Worm (Caenorhabditis elegans): ENCODE data around the gene F45H10.5.

The F45H10.5 gene

ce11 chrII:13501575-13501974 is at the start of gene F45H10.5:
Gene F45H10.5 (plus strand): TSS chrII:13501875.
- no peak for TF ChIP-seq dao-5 (tag; optimal IDR thresholded peaks at IDR 0.05)
- no peak for TF ChIP-seq him-1 (tag; optimal IDR thresholded peaks at IDR 0.05)

- TF ChIP-seq dao-5 (tag; optimal IDR thresholded peaks at IDR 0.05) (no peak), him-1 (tag; optimal IDR thresholded peaks at IDR 0.05) (no peak), W03F9.2 (tag; optimal IDR thresholded peaks at IDR 0.05) (no peak)
Observed at ce11 chrII:13454839-13455238, 46.8 kb upstream of the F45H10.5 start.

- TF ChIP-seq W03F9.2 (tag; optimal IDR thresholded peaks at IDR 0.05), result no peak
- no peak for TF ChIP-seq him-1 (tag; optimal IDR thresholded peaks at IDR 0.05)
- TF ChIP-seq dao-5 (tag; optimal IDR thresholded peaks at IDR 0.05), result no peak
Observed at ce11 chrII:13456622-13457021, 45.1 kb upstream of the F45H10.5 start.

- TF ChIP-seq W03F9.2 (tag; optimal IDR thresholded peaks at IDR 0.05) (peak; percentile 64), him-1 (tag; optimal IDR thresholded peaks at IDR 0.05) (no peak), dao-5 (tag; optimal IDR thresholded peaks at IDR 0.05) (no peak)
Observed at ce11 chrII:13460592-13461395, 40.9 kb upstream of the F45H10.5 start, which contains the start of gene pqn-27. Gene pqn-27 (minus strand): TSS chrII:13460642.

- TF ChIP-seq W03F9.2 (tag; optimal IDR thresholded peaks at IDR 0.05) (peak; percentile 12), him-1 (tag; optimal IDR thresholded peaks at IDR 0.05) (no peak)
Observed at ce11 chrII:13461604-13462375, 39.9 kb upstream of the F45H10.5 start.

- TF ChIP-seq W03F9.2 (tag; optimal IDR thresholded peaks at IDR 0.05) (no peak), dao-5 (tag; optimal IDR thresholded peaks at IDR 0.05) (no peak), him-1 (tag; optimal IDR thresholded peaks at IDR 0.05) (no peak)
Observed at ce11 chrII:13465381-13465838, 36.3 kb upstream of the F45H10.5 start.

- no peak for TF ChIP-seq W03F9.2 (tag; optimal IDR thresholded peaks at IDR 0.05)
- no peak for TF ChIP-seq dao-5 (tag; optimal IDR thresholded peaks at IDR 0.05)
- no peak for TF ChIP-seq him-1 (tag; optimal IDR thresholded peaks at IDR 0.05)
Observed at ce11 chrII:13467838-13468389, 33.8 kb upstream of the F45H10.5 start.

- TF ChIP-seq him-1 (tag; optimal IDR thresholded peaks at IDR 0.05) (no peak), dao-5 (tag; optimal IDR thresholded peaks at IDR 0.05) (no peak), W03F9.2 (tag; optimal IDR thresholded peaks at IDR 0.05) (no peak)
Observed at ce11 chrII:13469043-13469652, 32.5 kb upstream of the F45H10.5 start, which contains the start of gene E01G4.3. Gene E01G4.3 (minus strand): TSS chrII:13469602.

ce11 chrII:13470655-13471054 is 31.0 kb upstream of the F45H10.5 start:
- TF ChIP-seq W03F9.2 (tag; optimal IDR thresholded peaks at IDR 0.05) (no peak), him-1 (tag; optimal IDR thresholded peaks at IDR 0.05) (no peak), dao-5 (tag; optimal IDR thresholded peaks at IDR 0.05) (no peak)

- TF ChIP-seq dao-5 (tag; optimal IDR thresholded peaks at IDR 0.05), result no peak
- no peak for TF ChIP-seq W03F9.2 (tag; optimal IDR thresholded peaks at IDR 0.05)
- TF ChIP-seq him-1 (tag; optimal IDR thresholded peaks at IDR 0.05), result no peak
Observed at ce11 chrII:13472101-13472500, 29.6 kb upstream of the F45H10.5 start, which contains the start of gene E01G4.5. Gene E01G4.5 (plus strand): TSS chrII:13472401.

- TF ChIP-seq him-1 (tag; optimal IDR thresholded peaks at IDR 0.05) (no peak), dao-5 (tag; optimal IDR thresholded peaks at IDR 0.05) (no peak), W03F9.2 (tag; optimal IDR thresholded peaks at IDR 0.05) (peak; percentile 26)
Observed at ce11 chrII:13477230-13477629, 24.4 kb upstream of the F45H10.5 start.

- TF ChIP-seq him-1 (tag; optimal IDR thresholded peaks at IDR 0.05) (no peak), W03F9.2 (tag; optimal IDR thresholded peaks at IDR 0.05) (no peak), dao-5 (tag; optimal IDR thresholded peaks at IDR 0.05) (no peak)
Observed at ce11 chrII:13479424-13479823, 22.3 kb upstream of the F45H10.5 start.

ce11 chrII:13481781-13482455 is 19.8 kb upstream of the F45H10.5 start, which contains the start of gene E01G4.6:
Gene E01G4.6 (plus strand): TSS chrII:13482405.
- TF ChIP-seq him-1 (tag; optimal IDR thresholded peaks at IDR 0.05) (no peak), dao-5 (tag; optimal IDR thresholded peaks at IDR 0.05) (no peak), W03F9.2 (tag; optimal IDR thresholded peaks at IDR 0.05) (no peak)
